Fruit fly (Drosophila melanogaster): ENCODE measurements around the gene CG15169.

dm6 chr2L:18951674-18952073, 39.1 kb upstream of the CG15169 start, which contains the start of gene Nedd8:
- TF ChIP-seq pad (GFP tag; optimal IDR thresholded peaks at IDR 0.05) (no peak), CG7045 (GFP tag; optimal IDR thresholded peaks at IDR 0.05) (no peak), Clk (GFP tag; optimal IDR thresholded peaks at IDR 0.05) (no peak), CG11617 (GFP tag; optimal IDR thresholded peaks at IDR 0.05) (no peak), cnc (optimal IDR thresholded peaks at IDR 0.05) (no peak), kay (GFP tag; ENCODE audit: borderline replicate concordance) (no peak), cic (GFP tag; optimal IDR thresholded peaks at IDR 0.05) (no peak), CG33017 (tag; optimal IDR thresholded peaks at IDR 0.05) (no peak)

Measured in whole organism, adult.